Fruit fly (Drosophila melanogaster) whole organism, embryonic: ENCODE data around the gene CG9733.

Source experiments
- Antp ChIP-seq: fragments of 200-800 bp; sonication (Bioruptor generic); optimal IDR thresholded peaks from 3 replicates; lab custom pipeline; 2016; ENCODE audit warnings: missing biosample characterization, missing genetic modification characterization
- B-H2 ChIP-seq: fragments of 200-800 bp; sonication (Bioruptor generic); optimal IDR thresholded peaks from 2 replicates; lab custom pipeline; 2018; ENCODE audit warnings: missing biosample characterization, mild to moderate bottlenecking, missing genetic modification characterization
- BtbVII ChIP-seq: fragments of 200-800 bp; sonication (Bioruptor generic); optimal IDR thresholded peaks from 3 replicates; lab custom pipeline; 2017; ENCODE audit warnings: missing biosample characterization, mild to moderate bottlenecking, missing genetic modification characterization
- CG10274 ChIP-seq: fragments of 200-800 bp; sonication (Bioruptor generic); optimal IDR thresholded peaks from 3 replicates; lab custom pipeline; 2017; ENCODE audit warnings: missing biosample characterization, mild to moderate bottlenecking, missing genetic modification characterization
- CG12155 ChIP-seq: fragments of 200-800 bp; sonication (Bioruptor generic); optimal IDR thresholded peaks from 3 replicates; lab custom pipeline; 2016; ENCODE audit warnings: missing biosample characterization, missing genetic modification characterization
- CG14014 ChIP-seq: fragments of 200-800 bp; sonication (Bioruptor generic); IDR thresholded peaks from 2 replicates; pipeline ENCODE4 v1.3.6; 2022; ENCODE audit warnings: missing biosample characterization, missing genetic modification characterization
- CG14050 ChIP-seq: fragments of 200-800 bp; sonication (Bioruptor generic); IDR thresholded peaks from 3 replicates; pipeline ENCODE4 v1.3.6; 2022; ENCODE audit warnings: missing biosample characterization, missing genetic modification characterization
- CG14667 ChIP-seq: fragments of 200-800 bp; sonication (Bioruptor generic); IDR thresholded peaks from 2 replicates; pipeline ENCODE4 v1.3.6; 2022; ENCODE audit warnings: missing biosample characterization, missing genetic modification characterization
- CG15011 ChIP-seq: fragments of 200-800 bp; sonication (Bioruptor generic); optimal IDR thresholded peaks from 3 replicates; lab custom pipeline; 2018; ENCODE audit warnings: missing biosample characterization, mild to moderate bottlenecking, missing genetic modification characterization
- CG15073 ChIP-seq: fragments of 200-800 bp; sonication (Bioruptor generic); optimal IDR thresholded peaks from 2 replicates; lab custom pipeline; 2016; ENCODE audit warnings: missing biosample characterization, missing genetic modification characterization
- CG1647 ChIP-seq: fragments of 200-800 bp; sonication (Bioruptor generic); optimal IDR thresholded peaks from 3 replicates; lab custom pipeline; 2016; ENCODE audit warnings: missing biosample characterization, missing genetic modification characterization
- CG18764 ChIP-seq: fragments of 200-800 bp; sonication (Bioruptor generic); optimal IDR thresholded peaks from 3 replicates; lab custom pipeline; 2016; ENCODE audit warnings: missing biosample characterization, missing genetic modification characterization
- CG3163 ChIP-seq: fragments of 200-800 bp; sonication (Bioruptor generic); optimal IDR thresholded peaks from 3 replicates; lab custom pipeline; 2016; ENCODE audit warnings: missing biosample characterization, missing genetic modification characterization
- CG34376 ChIP-seq: fragments of 200-800 bp; sonication (Bioruptor generic); optimal IDR thresholded peaks from 2 replicates; lab custom pipeline; 2018; ENCODE audit warnings: missing biosample characterization, mild to moderate bottlenecking, missing genetic modification characterization
- CG3838 ChIP-seq: fragments of 200-800 bp; sonication (Bioruptor generic); optimal IDR thresholded peaks from 3 replicates; lab custom pipeline; 2016; ENCODE audit warnings: missing biosample characterization, missing genetic modification characterization
- CG4617 ChIP-seq: fragments of 200-800 bp; sonication (Bioruptor generic); optimal IDR thresholded peaks from 3 replicates; lab custom pipeline; 2016; ENCODE audit warnings: missing biosample characterization, missing genetic modification characterization, borderline replicate concordance
- CG7745 ChIP-seq: fragments of 200-800 bp; sonication (Bioruptor generic); optimal IDR thresholded peaks from 2 replicates; lab custom pipeline; 2018; ENCODE audit warnings: missing biosample characterization, mild to moderate bottlenecking, missing genetic modification characterization, moderate library complexity
- CG8089 ChIP-seq: fragments of 200-800 bp; sonication (Bioruptor generic); optimal IDR thresholded peaks from 3 replicates; lab custom pipeline; 2016; ENCODE audit warnings: missing biosample characterization, missing genetic modification characterization
- CoRest ChIP-seq: fragments of 200-800 bp; sonication (Bioruptor generic); optimal IDR thresholded peaks from 3 replicates; lab custom pipeline; 2018; ENCODE audit warnings: missing biosample characterization, mild to moderate bottlenecking, missing genetic modification characterization, moderate library complexity
- Doc3 ChIP-seq: fragments of 200-800 bp; sonication (Bioruptor generic); IDR thresholded peaks from 3 replicates; pipeline ENCODE4 v1.3.6; 2022; ENCODE audit warnings: missing biosample characterization, missing genetic modification characterization; ENCODE audit not compliant: partially characterized antibody
- Drgx ChIP-seq: fragments of 200-800 bp; sonication (Bioruptor generic); IDR thresholded peaks from 2 replicates; pipeline ENCODE4 v1.3.6; 2022; ENCODE audit warnings: missing biosample characterization, missing genetic modification characterization
- Gug ChIP-seq: fragments of 200-800 bp; sonication (Bioruptor generic); IDR thresholded peaks from 4 replicates; pipeline ENCODE4 v1.3.6; 2022; ENCODE audit warnings: missing biosample characterization, missing genetic modification characterization
- Hmx ChIP-seq: fragments of 200-800 bp; sonication (Bioruptor generic); optimal IDR thresholded peaks from 2 replicates; lab custom pipeline; 2016; ENCODE audit warnings: missing biosample characterization, missing genetic modification characterization
- Jarid2 ChIP-seq: fragments of 200-800 bp; sonication (Bioruptor generic); optimal IDR thresholded peaks from 3 replicates; lab custom pipeline; 2017; ENCODE audit warnings: mild to moderate bottlenecking, missing biosample characterization, missing genetic modification reagents, missing genetic modification characterization
- MBD-R2 ChIP-seq: fragments of 200-800 bp; sonication (Bioruptor generic); IDR thresholded peaks from 2 replicates; pipeline ENCODE4 v1.3.6; 2022; ENCODE audit warnings: missing biosample characterization, missing genetic modification characterization
- Max ChIP-seq: fragments of 200-800 bp; sonication (Bioruptor generic); optimal IDR thresholded peaks from 2 replicates; lab custom pipeline; 2016; ENCODE audit warnings: missing biosample characterization, mild to moderate bottlenecking, missing genetic modification characterization
- Neu2 ChIP-seq: fragments of 200-800 bp; sonication (Bioruptor generic); optimal IDR thresholded peaks from 3 replicates; lab custom pipeline; 2016; ENCODE audit warnings: missing biosample characterization, missing genetic modification characterization, borderline replicate concordance
- Opbp ChIP-seq: fragments of 200-800 bp; sonication (Bioruptor generic); IDR thresholded peaks from 3 replicates; pipeline ENCODE4 v1.3.6; 2022; ENCODE audit warnings: missing biosample characterization, missing genetic modification characterization; ENCODE audit not compliant: partially characterized antibody
- Six4 ChIP-seq: fragments of 200-800 bp; sonication (Bioruptor generic); optimal IDR thresholded peaks from 2 replicates; lab custom pipeline; 2016; ENCODE audit warnings: missing biosample characterization, missing genetic modification characterization
- al ChIP-seq: fragments of 200-800 bp; sonication (Bioruptor generic); IDR thresholded peaks from 2 replicates; pipeline ENCODE4 v1.3.6; 2022; ENCODE audit warnings: missing biosample characterization, missing genetic modification characterization
- cato ChIP-seq: fragments of 200-800 bp; sonication (Bioruptor generic); optimal IDR thresholded peaks from 2 replicates; lab custom pipeline; 2016; ENCODE audit warnings: missing biosample characterization, missing genetic modification characterization, borderline replicate concordance
- da ChIP-seq: fragments of 200-800 bp; sonication (Bioruptor generic); optimal IDR thresholded peaks from 2 replicates; lab custom pipeline; 2016; ENCODE audit warnings: missing biosample characterization, missing genetic modification characterization
- dmrt11E ChIP-seq: fragments of 200-800 bp; sonication (Bioruptor generic); optimal IDR thresholded peaks from 3 replicates; lab custom pipeline; 2018; ENCODE audit warnings: missing biosample characterization, mild to moderate bottlenecking, missing genetic modification characterization, moderate library complexity
- gt ChIP-seq: fragments of 200-800 bp; sonication (Bioruptor generic); IDR thresholded peaks from 2 replicates; pipeline ENCODE4 v1.3.6; 2022; ENCODE audit warnings: missing biosample characterization, missing genetic modification characterization
- hbn ChIP-seq: fragments of 200-800 bp; sonication (Bioruptor generic); IDR thresholded peaks from 2 replicates; pipeline ENCODE4 v1.3.6; 2022; ENCODE audit warnings: missing biosample characterization, missing genetic modification characterization; ENCODE audit not compliant: partially characterized antibody
- lbe ChIP-seq: fragments of 200-800 bp; sonication (Bioruptor generic); optimal IDR thresholded peaks from 2 replicates; lab custom pipeline; 2016; ENCODE audit warnings: missing biosample characterization, mild to moderate bottlenecking, missing genetic modification characterization
- luna ChIP-seq: fragments of 200-800 bp; sonication (Bioruptor generic); optimal IDR thresholded peaks from 2 replicates; lab custom pipeline; 2016; ENCODE audit warnings: missing biosample characterization, missing genetic modification characterization
- nerfin-2 ChIP-seq: fragments of 200-800 bp; sonication (Bioruptor generic); IDR thresholded peaks from 2 replicates; pipeline ENCODE4 v1.3.6; 2022; ENCODE audit warnings: missing biosample characterization, missing genetic modification characterization; ENCODE audit not compliant: partially characterized antibody
- row ChIP-seq: fragments of 200-800 bp; sonication (Bioruptor generic); IDR thresholded peaks from 3 replicates; pipeline ENCODE4 v1.3.6; 2022; ENCODE audit warnings: missing biosample characterization, missing genetic modification characterization
- sqz ChIP-seq: fragments of 200-800 bp; sonication (Bioruptor generic); optimal IDR thresholded peaks from 3 replicates; lab custom pipeline; 2018; ENCODE audit warnings: missing biosample characterization, mild to moderate bottlenecking, missing genetic modification characterization
- tin ChIP-seq: fragments of 200-800 bp; sonication (Bioruptor generic); optimal IDR thresholded peaks from 3 replicates; lab custom pipeline; 2016; ENCODE audit warnings: missing biosample characterization, missing genetic modification characterization
- tna ChIP-seq: fragments of 200-800 bp; sonication (Bioruptor generic); IDR thresholded peaks from 2 replicates; pipeline ENCODE4 v1.3.6; 2022; ENCODE audit warnings: missing biosample characterization, missing genetic modification characterization; ENCODE audit not compliant: partially characterized antibody
- trem ChIP-seq: fragments of 200-800 bp; optimal IDR thresholded peaks from 3 replicates; lab custom pipeline; 2019; ENCODE audit warnings: missing biosample characterization, mild to moderate bottlenecking, missing genetic modification characterization, moderate library complexity
- trh ChIP-seq: fragments of 200-800 bp; sonication (Bioruptor generic); optimal IDR thresholded peaks from 2 replicates; lab custom pipeline; 2016; ENCODE audit warnings: missing biosample characterization, missing genetic modification characterization
- tup ChIP-seq: fragments of 200-800 bp; sonication (Bioruptor generic); optimal IDR thresholded peaks from 2 replicates; lab custom pipeline; 2016; ENCODE audit warnings: missing biosample characterization, mild to moderate bottlenecking, missing genetic modification characterization, moderate library complexity
- vfl ChIP-seq: fragments of 200-800 bp; sonication (Bioruptor generic); optimal IDR thresholded peaks from 2 replicates; lab custom pipeline; 2016; ENCODE audit warnings: missing biosample characterization, missing genetic modification characterization
- wek ChIP-seq: fragments of 200-800 bp; sonication (Bioruptor generic); optimal IDR thresholded peaks from 3 replicates; lab custom pipeline; 2018; ENCODE audit warnings: missing biosample characterization, mild to moderate bottlenecking, missing genetic modification characterization, moderate library complexity
- zfh2 ChIP-seq: fragments of 200-800 bp; sonication (Bioruptor generic); optimal IDR thresholded peaks from 2 replicates; lab custom pipeline; 2016; ENCODE audit warnings: missing biosample characterization, missing genetic modification characterization

CG9733 gene

DNA sequence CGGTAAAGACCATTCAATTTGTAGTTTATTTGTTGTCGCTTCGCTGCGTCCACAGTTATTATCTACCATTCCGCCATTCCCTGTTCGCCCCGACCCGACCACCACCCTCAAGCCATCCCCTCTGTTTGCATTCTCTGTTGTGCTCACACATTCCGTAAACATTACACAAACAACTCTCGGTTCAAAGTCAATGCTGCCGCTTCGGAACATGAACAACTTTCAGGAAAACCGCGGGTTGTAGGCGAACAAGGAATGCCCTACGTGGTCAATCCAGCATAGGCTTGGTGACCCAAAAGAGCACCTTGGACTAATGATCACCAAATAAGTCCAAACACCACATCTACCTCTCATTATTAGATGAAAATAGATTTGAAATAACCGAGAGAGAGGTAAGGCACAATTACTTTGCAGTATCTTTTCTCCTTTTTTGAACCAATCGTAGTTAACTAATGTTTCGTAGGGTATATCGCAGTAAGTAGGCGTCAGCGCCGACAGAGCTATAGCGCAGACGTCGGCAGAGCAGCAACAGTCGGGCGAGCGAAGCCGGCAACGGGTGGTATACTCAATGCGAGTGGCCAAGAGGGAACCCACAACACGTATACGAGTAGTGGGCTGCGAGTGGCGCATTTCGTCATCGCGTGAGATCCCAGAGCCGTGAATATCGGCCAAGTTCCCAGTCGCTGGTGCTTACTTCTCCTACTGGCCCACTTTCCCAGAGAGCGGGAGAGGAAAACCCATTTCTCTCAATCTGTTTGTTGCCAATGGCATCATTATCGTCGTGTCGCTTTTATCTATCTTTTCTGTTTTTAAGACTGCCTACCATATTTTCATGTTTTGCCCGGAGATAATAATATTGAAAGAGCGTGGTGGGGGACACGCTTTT, 43.2 kb downstream of the CG9733 start (continued):
- TF ChIP-seq luna: peak; percentile 94
- peak; percentile 73 for TF ChIP-seq sqz
- TF ChIP-seq row (GFP tag; lab: Robert Waterston, UW): peak; percentile 99
- TF ChIP-seq CG15073 (GFP tag; lab: Kevin White, UChicago): peak; percentile 44
- no peak for TF ChIP-seq lbe (GFP tag; lab: Kevin White, UChicago)
- peak; percentile 77 for TF ChIP-seq Jarid2
- peak; percentile 97 for TF ChIP-seq tin
- TF ChIP-seq CG3163: peak; percentile 80
- TF ChIP-seq BtbVII (GFP tag; lab: Kevin White, UChicago): peak; percentile 96
- TF ChIP-seq CG14050: peak; percentile 96
- no peak for TF ChIP-seq CG7745 (tag; lab: Kevin White, UChicago)
- TF ChIP-seq Hmx (GFP tag; lab: Kevin White, UChicago): peak; percentile 93
- TF ChIP-seq MBD-R2: peak; percentile 91
- TF ChIP-seq al: peak; percentile 90
- peak; percentile 78 for TF ChIP-seq gt (GFP tag; lab: Robert Waterston, UW)
- peak; percentile 99 for TF ChIP-seq Antp (GFP tag; lab: Kevin White, UChicago)
- TF ChIP-seq CG34376 (GFP tag; lab: Kevin White, UChicago): peak; percentile 87
- TF ChIP-seq CG12155 (GFP tag; lab: Kevin White, UChicago): peak; percentile 89
- TF ChIP-seq Max: peak; percentile 97
- peak; percentile 83 for TF ChIP-seq CG4617 (GFP tag; lab: Kevin White, UChicago)
- peak; percentile 97 for TF ChIP-seq CG1647 (GFP tag; lab: Kevin White, UChicago)
- peak; percentile 94 for TF ChIP-seq Gug
- TF ChIP-seq CG15011: peak; percentile 94
- peak; percentile 95 for TF ChIP-seq tup (GFP tag; lab: Kevin White, UChicago)
- TF ChIP-seq zfh2 (GFP tag; lab: Kevin White, UChicago): peak; percentile 96
- peak; percentile 96 for TF ChIP-seq CG18764
- TF ChIP-seq Six4 (GFP tag; lab: Kevin White, UChicago): peak; percentile 97
- TF ChIP-seq wek: peak; percentile 80
- peak; percentile 97 for TF ChIP-seq CG14014
- TF ChIP-seq CG10274: peak; percentile 100
- peak; percentile 71 for TF ChIP-seq dmrt11E (tag; lab: Kevin White, UChicago)
- TF ChIP-seq CG3838 (GFP tag; lab: Kevin White, UChicago): peak; percentile 96
- peak; percentile 86 for TF ChIP-seq CG8089 (GFP tag; lab: Kevin White, UChicago)
- TF ChIP-seq tna (GFP tag; lab: Robert Waterston, UW): no peak
- TF ChIP-seq B-H2: peak; percentile 64
- TF ChIP-seq trem (tag; lab: Kevin White, UChicago): peak; percentile 92
- TF ChIP-seq cato (GFP tag; lab: Kevin White, UChicago): peak; percentile 77
- peak; percentile 92 for TF ChIP-seq Neu2 (GFP tag; lab: Kevin White, UChicago)
- peak; percentile 85 for TF ChIP-seq da (GFP tag; lab: Kevin White, UChicago)
- TF ChIP-seq Doc3: no peak
- peak; percentile 73 for TF ChIP-seq Drgx (GFP tag; lab: Robert Waterston, UW)
- peak; percentile 76 for TF ChIP-seq trh (GFP tag; lab: Kevin White, UChicago)
- TF ChIP-seq Opbp (GFP tag; lab: Robert Waterston, UW): no peak
- peak; percentile 95 for TF ChIP-seq CoRest (tag; lab: Kevin White, UChicago)
- no peak for TF ChIP-seq nerfin-2 (GFP tag; lab: Robert Waterston, UW)
- TF ChIP-seq CG14667 (GFP tag; lab: Robert Waterston, UW): peak; percentile 86
- peak; percentile 55; the same call in 1 of the 2 replicates for TF ChIP-seq hbn
- TF ChIP-seq vfl (GFP tag; lab: Kevin White, UChicago): peak; percentile 92
